Worm (Caenorhabditis elegans) whole organism, L1 larva: ENCODE data around the gene F45E1.1.

ENCODE experiments used
- C04F5.9 ChIP-seq: sonication (generic microtip); optimal IDR thresholded peaks from 2 replicates; lab custom pipeline; 2016; ENCODE audit warnings: missing genetic modification characterization, missing compliant biosample characterization
- C16A3.4 ChIP-seq: fragments of 150-350 bp; optimal IDR thresholded peaks from 2 replicates; lab custom pipeline; 2014; ENCODE audit warnings: missing biosample characterization, missing genetic modification characterization
- C34B4.2 ChIP-seq: sonication (generic microtip); optimal IDR thresholded peaks from 2 replicates; lab custom pipeline; 2017; ENCODE audit warnings: mild to moderate bottlenecking, missing genetic modification characterization, missing compliant biosample characterization
- Y116A8C.19 ChIP-seq: sonication (generic microtip); optimal IDR thresholded peaks from 2 replicates; lab custom pipeline; 2016; ENCODE audit warnings: missing compliant biosample characterization, missing genetic modification characterization, borderline replicate concordance
- aha-1 ChIP-seq: fragments of 150-350 bp; optimal IDR thresholded peaks from 2 replicates; lab custom pipeline; 2014; ENCODE audit warnings: missing biosample characterization, missing genetic modification characterization
- aly-2 ChIP-seq: fragments of 150-350 bp; optimal IDR thresholded peaks from 2 replicates; lab custom pipeline; 2014; ENCODE audit warnings: missing biosample characterization, missing genetic modification characterization
- ama-1 ChIP-seq: fragments of 150-350 bp; optimal IDR thresholded peaks from 2 replicates; lab custom pipeline; 2014
- blmp-1 ChIP-seq: fragments of 150-350 bp; optimal IDR thresholded peaks from 2 replicates; lab custom pipeline; 2014; ENCODE audit warnings: missing biosample characterization, missing genetic modification characterization
- ceh-63 ChIP-seq: fragments of 200-800 bp; sonication (Bioruptor generic); optimal IDR thresholded peaks from 2 replicates; lab custom pipeline; 2018; ENCODE audit warnings: mild to moderate bottlenecking, missing genetic modification characterization, missing compliant biosample characterization
- ceh-90 ChIP-seq: sonication (generic microtip); optimal IDR thresholded peaks from 2 replicates; lab custom pipeline; 2016; ENCODE audit warnings: missing genetic modification characterization, missing compliant biosample characterization
- dpl-1 ChIP-seq, 3 experiments: fragments of 150-350 bp in 2 of 3; sonication (generic microtip) in 1 of 3; optimal IDR thresholded peaks; 2 replicates each; lab custom pipeline; 2014 to 2017; ENCODE audit warnings: missing biosample characterization in 3 of 3, missing genetic modification characterization in 3 of 3, missing genetic modification reagents in 3 of 3
- dsc-1 ChIP-seq: sonication (generic microtip); optimal IDR thresholded peaks from 2 replicates; lab custom pipeline; 2016; ENCODE audit warnings: mild to moderate bottlenecking, missing genetic modification characterization, missing compliant biosample characterization
- efl-1 ChIP-seq, 4 experiments: fragments of 150-350 bp; optimal IDR thresholded peaks in 3 of 4; peaks in 1 of 4; 1 replicate in 1 of 4; 2 replicates in 3 of 4; lab custom pipeline; 2014; ENCODE audit warnings: missing biosample characterization in 2 of 4, missing genetic modification characterization in 2 of 4, missing genetic modification reagents in 2 of 4
- egl-13 ChIP-seq: sonication (generic microtip); optimal IDR thresholded peaks from 2 replicates; lab custom pipeline; 2016; ENCODE audit warnings: missing genotype, missing genetic modification reagents, missing genetic modification characterization, missing compliant biosample characterization
- egl-27 ChIP-seq, 2 experiments: fragments of 150-350 bp in 1 of 2; sonication (generic microtip); optimal IDR thresholded peaks; 3 replicates each; lab custom pipeline; 2017 to 2018; ENCODE audit warnings: missing biosample characterization in 2 of 2, missing genetic modification characterization in 2 of 2, missing genetic modification reagents in 2 of 2
- elt-2 ChIP-seq: sonication (generic microtip); optimal IDR thresholded peaks from 2 replicates; lab custom pipeline; 2016; ENCODE audit warnings: missing genetic modification characterization, mild to moderate bottlenecking, inconsistent platforms, missing compliant biosample characterization, missing genetic modification reagents
- elt-3 ChIP-seq, 6 experiments: fragments of 150-350 bp in 1 of 6; sonication (generic microtip); optimal IDR thresholded peaks; 2 replicates each; lab custom pipeline; 2017 to 2018; ENCODE audit warnings: missing biosample characterization in 6 of 6, missing genetic modification characterization in 6 of 6, inconsistent platforms in 1 of 6
- fkh-10 ChIP-seq: sonication (generic microtip); optimal IDR thresholded peaks from 2 replicates; lab custom pipeline; 2017; ENCODE audit warnings: missing biosample characterization, missing genetic modification reagents, missing genetic modification characterization
- fkh-4 ChIP-seq: sonication (generic microtip); optimal IDR thresholded peaks from 2 replicates; lab custom pipeline; 2016; ENCODE audit warnings: missing compliant biosample characterization, missing genetic modification characterization, borderline replicate concordance
- fos-1 ChIP-seq: fragments of 150-350 bp; optimal IDR thresholded peaks from 2 replicates; lab custom pipeline; 2014; ENCODE audit warnings: missing biosample characterization, missing genetic modification characterization
- hlh-17 ChIP-seq: fragments of 200-800 bp; sonication (Bioruptor generic); optimal IDR thresholded peaks from 2 replicates; lab custom pipeline; 2018; ENCODE audit warnings: missing genetic modification characterization, mild to moderate bottlenecking, missing compliant biosample characterization, moderate library complexity, borderline replicate concordance
- hlh-4 ChIP-seq: sonication (generic microtip); optimal IDR thresholded peaks from 2 replicates; lab custom pipeline; 2016; ENCODE audit warnings: mild to moderate bottlenecking, missing genetic modification characterization, missing compliant biosample characterization
- irx-1 ChIP-seq: sonication (generic microtip); optimal IDR thresholded peaks from 2 replicates; lab custom pipeline; 2016; ENCODE audit warnings: missing genetic modification characterization, missing compliant biosample characterization
- isw-1 ChIP-seq: fragments of 200-800 bp; sonication (Bioruptor generic); IDR thresholded peaks from 2 replicates; pipeline ENCODE4 v1.3.6; 2022; ENCODE audit warnings: missing genetic modification characterization, missing compliant biosample characterization
- lin-13 ChIP-seq: fragments of 150-350 bp; optimal IDR thresholded peaks from 2 replicates; lab custom pipeline; 2014; ENCODE audit warnings: missing biosample characterization, missing genetic modification reagents, missing genetic modification characterization
- lin-14 ChIP-seq: fragments of 200-800 bp; sonication (Bioruptor generic); optimal IDR thresholded peaks from 2 replicates; lab custom pipeline; 2018; ENCODE audit warnings: mild to moderate bottlenecking, missing genetic modification characterization, moderate library complexity, missing compliant biosample characterization
- lin-39 ChIP-seq: fragments of 150-350 bp; optimal IDR thresholded peaks from 2 replicates; lab custom pipeline; 2014; ENCODE audit warnings: missing biosample characterization, missing genetic modification reagents, missing genetic modification characterization
- lir-3 ChIP-seq: sonication (generic microtip); optimal IDR thresholded peaks from 2 replicates; lab custom pipeline; 2016; ENCODE audit warnings: mild to moderate bottlenecking, missing genetic modification characterization, moderate library complexity, missing compliant biosample characterization; ENCODE audit not compliant: poor library complexity
- lsy-2 ChIP-seq, 2 experiments: fragments of 150-350 bp; optimal IDR thresholded peaks; 2 replicates each; lab custom pipeline; 2014; ENCODE audit warnings: missing biosample characterization in 2 of 2, missing genetic modification characterization in 2 of 2
- mab-9 ChIP-seq: fragments of 200-800 bp; sonication (Bioruptor generic); IDR thresholded peaks from 2 replicates; pipeline ENCODE4 v1.3.6; 2022; ENCODE audit warnings: missing genetic modification reagents, missing genetic modification characterization, missing compliant biosample characterization
- mdl-1 ChIP-seq, 2 experiments: fragments of 150-350 bp; optimal IDR thresholded peaks; 2 replicates each; lab custom pipeline; 2014 to 2017; ENCODE audit warnings: missing biosample characterization in 2 of 2, missing genetic modification characterization in 2 of 2, inconsistent platforms in 1 of 2
- mef-2 ChIP-seq: fragments of 150-350 bp; optimal IDR thresholded peaks from 2 replicates; lab custom pipeline; 2014; ENCODE audit warnings: missing biosample characterization, missing genetic modification characterization
- nhr-19 ChIP-seq: fragments of 200-800 bp; sonication (Bioruptor generic); conservative IDR thresholded peaks from 2 replicates; pipeline ENCODE4 v1.3.6; 2022; ENCODE audit warnings: missing genetic modification characterization, missing compliant biosample characterization
- nhr-20 ChIP-seq: sonication (generic microtip); optimal IDR thresholded peaks from 2 replicates; lab custom pipeline; 2016; ENCODE audit warnings: mild to moderate bottlenecking, missing genetic modification characterization, missing compliant biosample characterization
- nhr-47 ChIP-seq: sonication (generic microtip); optimal IDR thresholded peaks from 2 replicates; lab custom pipeline; 2016; ENCODE audit warnings: mild to moderate bottlenecking, missing genetic modification characterization, moderate library complexity, missing compliant biosample characterization
- nhr-76 ChIP-seq: sonication (generic microtip); optimal IDR thresholded peaks from 2 replicates; lab custom pipeline; 2017; ENCODE audit warnings: missing biosample characterization, missing genetic modification characterization
- nhr-85 ChIP-seq: sonication (generic microtip); peaks from one replicate; lab custom pipeline; 2016; ENCODE audit warnings: missing genetic modification characterization, inconsistent platforms, missing compliant biosample characterization
- pag-3 ChIP-seq: sonication (generic microtip); optimal IDR thresholded peaks from 2 replicates; lab custom pipeline; 2017; ENCODE audit warnings: missing genetic modification characterization, mild to moderate bottlenecking, missing compliant biosample characterization, antibody characterized with exemption, borderline replicate concordance; ENCODE audit not compliant: insufficient read depth
- pax-3 ChIP-seq: fragments of 200-800 bp; sonication (Bioruptor generic); optimal IDR thresholded peaks from 2 replicates; lab custom pipeline; 2018; ENCODE audit warnings: mild to moderate bottlenecking, missing genetic modification characterization, moderate library complexity, missing compliant biosample characterization
- rnt-1 ChIP-seq: sonication (generic microtip); optimal IDR thresholded peaks from 2 replicates; lab custom pipeline; 2016; ENCODE audit warnings: mild to moderate bottlenecking, missing genetic modification characterization, moderate library complexity, missing compliant biosample characterization
- skn-1 ChIP-seq: fragments of 150-350 bp; optimal IDR thresholded peaks from 2 replicates; lab custom pipeline; 2014; ENCODE audit warnings: missing biosample characterization, missing genetic modification characterization
- snpc-4 ChIP-seq: fragments of 150-350 bp; optimal IDR thresholded peaks from 2 replicates; lab custom pipeline; 2014; ENCODE audit warnings: missing biosample characterization, missing genetic modification characterization
- sptf-1 ChIP-seq: fragments of 150-350 bp; optimal IDR thresholded peaks from 2 replicates; lab custom pipeline; 2014; ENCODE audit warnings: missing biosample characterization, missing genetic modification characterization
- swsn-7 ChIP-seq: sonication (generic microtip); optimal IDR thresholded peaks from 2 replicates; lab custom pipeline; 2016; ENCODE audit warnings: missing genetic modification characterization, missing compliant biosample characterization
- tlp-1 ChIP-seq: fragments of 150-350 bp; optimal IDR thresholded peaks from 2 replicates; lab custom pipeline; 2014; ENCODE audit warnings: missing biosample characterization, missing genetic modification characterization
- unc-62 ChIP-seq: fragments of 150-350 bp; optimal IDR thresholded peaks from 2 replicates; lab custom pipeline; 2014; ENCODE audit warnings: missing biosample characterization, missing genetic modification reagents, missing genetic modification characterization
- unc-86 ChIP-seq: sonication (generic microtip); optimal IDR thresholded peaks from 2 replicates; lab custom pipeline; 2016; ENCODE audit warnings: missing genetic modification characterization, missing compliant biosample characterization
- unc-98 ChIP-seq: fragments of 200-800 bp; sonication (Bioruptor generic); IDR thresholded peaks from 2 replicates; pipeline ENCODE4 v1.3.6; 2022; ENCODE audit warnings: missing genetic modification characterization, missing compliant biosample characterization
- vab-15 ChIP-seq: sonication (generic microtip); optimal IDR thresholded peaks from 2 replicates; lab custom pipeline; 2017; ENCODE audit warnings: missing genotype, mild to moderate bottlenecking, missing genetic modification characterization, missing compliant biosample characterization
- zag-1 ChIP-seq: fragments of 150-350 bp; optimal IDR thresholded peaks from 2 replicates; lab custom pipeline; 2014; ENCODE audit warnings: missing biosample characterization, missing genetic modification characterization
- zip-4 ChIP-seq: fragments of 200-800 bp; sonication (Bioruptor generic); optimal IDR thresholded peaks from 2 replicates; lab custom pipeline; 2018; ENCODE audit warnings: mild to moderate bottlenecking, missing genetic modification characterization, moderate library complexity, missing compliant biosample characterization
- ztf-4 ChIP-seq: fragments of 150-350 bp; optimal IDR thresholded peaks from 2 replicates; lab custom pipeline; 2014; ENCODE audit warnings: missing biosample characterization, missing genetic modification characterization

F45E1.1 gene

DNA sequence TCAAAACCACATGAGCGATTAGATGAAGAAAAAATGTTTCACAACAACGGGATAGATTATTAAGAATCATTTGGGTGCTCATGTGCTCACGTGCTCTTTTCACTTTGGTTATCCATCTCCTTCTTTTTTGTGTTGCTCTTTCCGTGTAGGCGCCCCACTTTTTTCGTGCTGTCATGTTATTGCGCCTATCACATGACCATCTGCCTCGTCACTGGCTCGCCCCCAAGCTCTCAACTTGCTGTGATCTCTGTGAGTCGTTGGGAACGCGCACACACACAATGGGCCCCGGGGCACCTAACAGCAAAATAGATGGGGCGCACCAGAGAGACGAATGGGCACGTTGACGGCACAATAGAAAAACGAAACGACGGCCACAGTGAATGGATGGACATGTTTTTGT is 18.1 kb downstream of the F45E1.1 start (continued):
- peak; percentile 92 for TF ChIP-seq nhr-47 (tag; lab: Kevin White, UChicago)
- TF ChIP-seq tlp-1 (tag; lab: Kevin White, UChicago), result no peak
- TF ChIP-seq C16A3.4, result peak; percentile 59
- peak in 1 of 2 experiments; percentile 75 for TF ChIP-seq mdl-1 (tag; optimal IDR thresholded peaks at IDR 0.05; lab: Kevin White, UChicago)
- TF ChIP-seq egl-27 (tag; optimal IDR thresholded peaks at IDR 0.05; lab: Kevin White, UChicago), result no peak
- TF ChIP-seq vab-15 (tag; lab: Kevin White, UChicago), result no peak
- TF ChIP-seq aly-2 (tag; lab: Kevin White, UChicago), result no peak
- TF ChIP-seq rnt-1 (tag; lab: Kevin White, UChicago), result peak; percentile 91
- TF ChIP-seq sptf-1 (tag; lab: Kevin White, UChicago), result no peak
- peak; percentile 94 for TF ChIP-seq dsc-1 (tag; lab: Kevin White, UChicago)
- TF ChIP-seq dpl-1 (GFP tag; optimal IDR thresholded peaks at IDR 0.05; lab: Kevin White, UChicago), result peak; percentile 3 to 42 (median 31)
- peak; percentile 63 for TF ChIP-seq lin-13 (GFP tag; lab: Kevin White, UChicago)
- TF ChIP-seq hlh-17 (GFP tag; lab: Kevin White, UChicago), result no peak
- TF ChIP-seq ama-1, result peak; percentile 40
- TF ChIP-seq irx-1 (tag; lab: Kevin White, UChicago), result peak; percentile 68
- TF ChIP-seq ztf-4 (tag; lab: Kevin White, UChicago), result peak; percentile 81
- peak; percentile 83 for TF ChIP-seq lir-3 (tag; lab: Kevin White, UChicago)
- peak; percentile 89 for TF ChIP-seq egl-13 (tag; lab: Kevin White, UChicago)
- TF ChIP-seq zag-1 (tag; lab: Kevin White, UChicago), result no peak
- peak; percentile 11 for TF ChIP-seq ceh-90 (tag; lab: Kevin White, UChicago)
- TF ChIP-seq unc-98 (GFP tag; lab: Robert Waterston, UW), result peak; percentile 52; the same call in 1 of the 2 replicates
- TF ChIP-seq elt-2 (tag; lab: Kevin White, UChicago), result peak; percentile 39
- peak; percentile 6 for TF ChIP-seq skn-1 (tag; lab: Kevin White, UChicago)
- peak; percentile 98 for TF ChIP-seq lin-14 (GFP tag; lab: Kevin White, UChicago)
- TF ChIP-seq swsn-7, result peak; percentile 87
- peak; percentile 2 for TF ChIP-seq zip-4
- TF ChIP-seq lin-39, result peak; percentile 77
- no peak for TF ChIP-seq hlh-4 (tag; lab: Kevin White, UChicago)
- peak; percentile 7 for TF ChIP-seq C04F5.9 (tag; lab: Kevin White, UChicago)
- peak; percentile 24 for TF ChIP-seq fos-1 (tag; lab: Kevin White, UChicago)
- no peak for TF ChIP-seq blmp-1 (tag; lab: Kevin White, UChicago)
- TF ChIP-seq unc-62 (GFP tag; lab: Kevin White, UChicago), result no peak
- no peak for TF ChIP-seq ceh-63 (GFP tag; lab: Kevin White, UChicago)
- peak; percentile 31 to 45 for TF ChIP-seq efl-1 (optimal IDR thresholded peaks at IDR 0.05; lab: Kevin White, UChicago)
- peak; percentile 49 to 94 for TF ChIP-seq efl-1 (GFP tag; optimal IDR thresholded peaks at IDR 0.05 in 1 of 2; lab: Kevin White, UChicago)
- TF ChIP-seq mef-2, result no peak
- peak; percentile 16; the same call in 1 of the 2 replicates for TF ChIP-seq isw-1
- no peak for TF ChIP-seq pag-3 (tag; lab: Kevin White, UChicago)
- peak; percentile 93 for TF ChIP-seq fkh-10 (GFP tag; lab: Kevin White, UChicago)
- TF ChIP-seq mab-9 (GFP tag; lab: Robert Waterston, UW), result peak; percentile 40; the same call in 1 of the 2 replicates
- no peak for TF ChIP-seq Y116A8C.19
- peak; percentile 78 to 79 for TF ChIP-seq lsy-2 (tag; optimal IDR thresholded peaks at IDR 0.05; lab: Kevin White, UChicago)
- peak; percentile 88 for TF ChIP-seq unc-86
- no peak for TF ChIP-seq nhr-76 (tag; lab: Kevin White, UChicago)
- peak; percentile 61 for TF ChIP-seq fkh-4 (tag; lab: Kevin White, UChicago)
- TF ChIP-seq C34B4.2, result no peak
- TF ChIP-seq elt-3 (tag; optimal IDR thresholded peaks at IDR 0.05; lab: Kevin White, UChicago), result no peak
- peak; percentile 84 for TF ChIP-seq pax-3 (tag; lab: Kevin White, UChicago)
- TF ChIP-seq nhr-85, result no peak
- TF ChIP-seq aha-1 (tag; lab: Kevin White, UChicago), result peak; percentile 61
- peak; percentile 87 for TF ChIP-seq nhr-20
- peak; percentile 26 for TF ChIP-seq snpc-4
- peak; percentile 88 for TF ChIP-seq nhr-19 (GFP tag; lab: Robert Waterston, UW)
